Fruit fly (Drosophila melanogaster) whole organism, embryonic: ENCODE results near the gene CG32260.

Experiments
- Adf1 ChIP-seq: fragments of 200-800 bp; sonication (Bioruptor generic); IDR thresholded peaks from 2 replicates; pipeline ENCODE4 v1.3.6; 2022; ENCODE audit warnings: missing biosample characterization, missing genetic modification characterization
- Atf3 ChIP-seq: fragments of 200-800 bp; sonication (Bioruptor generic); optimal IDR thresholded peaks from 3 replicates; lab custom pipeline; 2016; ENCODE audit warnings: missing biosample characterization, missing genetic modification characterization
- CG10267 ChIP-seq: fragments of 200-800 bp; sonication (Bioruptor generic); optimal IDR thresholded peaks from 2 replicates; lab custom pipeline; 2018; ENCODE audit warnings: missing biosample characterization, mild to moderate bottlenecking, missing genetic modification characterization, moderate library complexity
- CG11723 ChIP-seq: fragments of 200-800 bp; sonication (Bioruptor generic); optimal IDR thresholded peaks from 2 replicates; lab custom pipeline; 2017; ENCODE audit warnings: missing biosample characterization, mild to moderate bottlenecking, missing genetic modification characterization
- CG14860 ChIP-seq: fragments of 200-800 bp; sonication (Bioruptor generic); IDR thresholded peaks from 3 replicates; pipeline ENCODE4 v1.3.6; 2022; ENCODE audit warnings: missing biosample characterization, missing genetic modification characterization; ENCODE audit not compliant: partially characterized antibody
- CG1529 ChIP-seq: fragments of 200-800 bp; sonication (Bioruptor generic); optimal IDR thresholded peaks from 3 replicates; lab custom pipeline; 2018; ENCODE audit warnings: missing biosample characterization, missing genetic modification characterization
- CG15601 ChIP-seq: fragments of 200-800 bp; sonication (Bioruptor generic); optimal IDR thresholded peaks from 3 replicates; lab custom pipeline; 2019; ENCODE audit warnings: missing biosample characterization, mild to moderate bottlenecking, missing genetic modification characterization, moderate library complexity
- CG1603 ChIP-seq: fragments of 200-800 bp; sonication (Bioruptor generic); optimal IDR thresholded peaks from 2 replicates; lab custom pipeline; 2019; ENCODE audit warnings: missing biosample characterization, mild to moderate bottlenecking, missing genetic modification characterization, moderate library complexity
- CG17328 ChIP-seq: fragments of 200-800 bp; sonication (Bioruptor generic); IDR thresholded peaks from 2 replicates; pipeline ENCODE4 v1.3.6; 2022; ENCODE audit warnings: missing biosample characterization, missing genetic modification characterization
- CG18262 ChIP-seq: fragments of 200-800 bp; optimal IDR thresholded peaks from 3 replicates; lab custom pipeline; 2019; ENCODE audit warnings: missing biosample characterization, mild to moderate bottlenecking, missing genetic modification characterization, moderate library complexity
- CG2202 ChIP-seq: fragments of 200-800 bp; sonication (Bioruptor generic); optimal IDR thresholded peaks from 2 replicates; lab custom pipeline; 2018; ENCODE audit warnings: missing biosample characterization, mild to moderate bottlenecking, missing genetic modification characterization
- CG2875 ChIP-seq: fragments of 200-800 bp; sonication (Bioruptor generic); optimal IDR thresholded peaks from 2 replicates; lab custom pipeline; 2017; ENCODE audit warnings: missing biosample characterization, mild to moderate bottlenecking, missing genetic modification characterization, missing genetic modification reagents
- CG3847 ChIP-seq: fragments of 200-800 bp; sonication (Bioruptor generic); IDR thresholded peaks from 2 replicates; pipeline ENCODE4 v1.3.6; 2022; ENCODE audit warnings: missing biosample characterization, missing genetic modification characterization
- CG4404 ChIP-seq: fragments of 200-800 bp; sonication (Bioruptor generic); IDR thresholded peaks from 2 replicates; pipeline ENCODE4 v1.3.6; 2022; ENCODE audit warnings: missing biosample characterization, missing genetic modification characterization
- CG4854 ChIP-seq: fragments of 200-800 bp; sonication (Bioruptor generic); optimal IDR thresholded peaks from 2 replicates; lab custom pipeline; 2016; ENCODE audit warnings: missing biosample characterization, missing genetic modification characterization, inconsistent platforms
- CG6272 ChIP-seq: fragments of 200-800 bp; sonication (Bioruptor generic); IDR thresholded peaks from 2 replicates; pipeline ENCODE4 v1.3.6; 2022; ENCODE audit warnings: missing biosample characterization, missing genetic modification characterization
- CG6791 ChIP-seq: fragments of 200-800 bp; sonication (Bioruptor generic); IDR thresholded peaks from 3 replicates; pipeline ENCODE4 v1.3.6; 2022; ENCODE audit warnings: missing biosample characterization, missing genetic modification characterization; ENCODE audit not compliant: partially characterized antibody
- CG7786 ChIP-seq: fragments of 200-800 bp; sonication (Bioruptor generic); optimal IDR thresholded peaks from 2 replicates; lab custom pipeline; 2016; ENCODE audit warnings: missing biosample characterization, missing genetic modification characterization
- CG7987 ChIP-seq: fragments of 200-800 bp; sonication (Bioruptor generic); optimal IDR thresholded peaks from 2 replicates; lab custom pipeline; 2018; ENCODE audit warnings: missing biosample characterization, mild to moderate bottlenecking, missing genetic modification characterization, moderate library complexity
- CG8924 ChIP-seq: fragments of 200-800 bp; optimal IDR thresholded peaks from 3 replicates; lab custom pipeline; 2019; ENCODE audit warnings: missing biosample characterization, mild to moderate bottlenecking, missing genetic modification characterization, moderate library complexity
- Dek ChIP-seq: fragments of 200-800 bp; sonication (Bioruptor generic); optimal IDR thresholded peaks from 3 replicates; lab custom pipeline; 2019; ENCODE audit warnings: missing biosample characterization, mild to moderate bottlenecking, missing genetic modification characterization, moderate library complexity
- Dip2 ChIP-seq: fragments of 200-800 bp; sonication (Bioruptor generic); IDR thresholded peaks from 2 replicates; pipeline ENCODE4 v1.3.6; 2022; ENCODE audit warnings: missing biosample characterization, missing genetic modification characterization
- Eip74EF ChIP-seq, 2 experiments: fragments of 200-800 bp in 1 of 2; fragments of >200 bp in 1 of 2; sonication (Bioruptor generic) in 1 of 2; optimal IDR thresholded peaks; 2 replicates each; lab custom pipeline; 2017 to 2019; ENCODE audit warnings: missing biosample characterization in 2 of 2, missing genetic modification characterization in 2 of 2, mild to moderate bottlenecking in 1 of 2, moderate library complexity in 1 of 2
- HLH4C ChIP-seq: fragments of 200-800 bp; sonication (Bioruptor generic); IDR thresholded peaks from 3 replicates; pipeline ENCODE4 v1.3.6; 2022; ENCODE audit warnings: missing biosample characterization, missing genetic modification characterization; ENCODE audit not compliant: partially characterized antibody
- HLH54F ChIP-seq: fragments of 200-800 bp; sonication (Bioruptor generic); optimal IDR thresholded peaks from 3 replicates; lab custom pipeline; 2016; ENCODE audit warnings: missing biosample characterization, missing genetic modification characterization
- MTF-1 ChIP-seq: fragments of 200-800 bp; sonication (Bioruptor generic); optimal IDR thresholded peaks from 2 replicates; lab custom pipeline; 2018; ENCODE audit warnings: missing biosample characterization, mild to moderate bottlenecking, missing genetic modification characterization, borderline replicate concordance
- Meics ChIP-seq: fragments of 200-800 bp; sonication (Bioruptor generic); optimal IDR thresholded peaks from 2 replicates; lab custom pipeline; 2017; ENCODE audit warnings: missing biosample characterization, mild to moderate bottlenecking, missing genetic modification characterization
- NC2α ChIP-seq: fragments of 200-800 bp; sonication (Bioruptor generic); optimal IDR thresholded peaks from 2 replicates; lab custom pipeline; 2016; ENCODE audit warnings: missing biosample characterization, missing genetic modification characterization
- Nf-YA ChIP-seq: fragments of 200-800 bp; sonication (Bioruptor generic); IDR thresholded peaks from 2 replicates; pipeline ENCODE4 v1.3.6; 2022; ENCODE audit warnings: missing biosample characterization, missing genetic modification characterization
- Nf-YC ChIP-seq: fragments of 200-800 bp; optimal IDR thresholded peaks from 3 replicates; lab custom pipeline; 2019; ENCODE audit warnings: missing biosample characterization, mild to moderate bottlenecking, missing genetic modification characterization, moderate library complexity
- Sry-δ ChIP-seq: fragments of 200-800 bp; sonication (Bioruptor generic); optimal IDR thresholded peaks from 2 replicates; lab custom pipeline; 2016; ENCODE audit warnings: missing biosample characterization, missing genetic modification characterization
- Trl ChIP-seq, 3 experiments: fragments of >200 bp in 2 of 3; fragments of 200-800 bp in 1 of 3; sonication (Bioruptor generic) in 1 of 3; optimal IDR thresholded peaks; 2 replicates in 1 of 3; 3 replicates in 2 of 3; lab custom pipeline; 2016 to 2017; ENCODE audit warnings: missing biosample characterization in 1 of 3, missing genetic modification characterization in 1 of 3
- amos ChIP-seq: fragments of 200-800 bp; sonication (Bioruptor generic); IDR thresholded peaks from 2 replicates; pipeline ENCODE4 v1.3.6; 2022; ENCODE audit warnings: missing biosample characterization, missing genetic modification characterization; ENCODE audit not compliant: partially characterized antibody
- caup ChIP-seq: fragments of 200-800 bp; sonication (Bioruptor generic); optimal IDR thresholded peaks from 3 replicates; lab custom pipeline; 2017; ENCODE audit warnings: missing biosample characterization, mild to moderate bottlenecking, missing genetic modification characterization, moderate library complexity; ENCODE audit not compliant: severe bottlenecking
- chn ChIP-seq: fragments of 200-800 bp; sonication (Bioruptor generic); optimal IDR thresholded peaks from 2 replicates; lab custom pipeline; 2016; ENCODE audit warnings: missing biosample characterization, missing genetic modification characterization
- da ChIP-seq: fragments of 200-800 bp; sonication (Bioruptor generic); optimal IDR thresholded peaks from 2 replicates; lab custom pipeline; 2016; ENCODE audit warnings: missing biosample characterization, missing genetic modification characterization
- dati ChIP-seq: fragments of 200-800 bp; sonication (Bioruptor generic); IDR thresholded peaks from 2 replicates; pipeline ENCODE4 v1.3.6; 2022; ENCODE audit warnings: missing biosample characterization, missing genetic modification characterization
- gcm ChIP-seq: fragments of 200-800 bp; sonication (Bioruptor generic); optimal IDR thresholded peaks from 2 replicates; lab custom pipeline; 2019; ENCODE audit warnings: missing biosample characterization, mild to moderate bottlenecking, missing genetic modification characterization, moderate library complexity
- gt ChIP-seq: fragments of 200-800 bp; sonication (Bioruptor generic); IDR thresholded peaks from 2 replicates; pipeline ENCODE4 v1.3.6; 2022; ENCODE audit warnings: missing biosample characterization, missing genetic modification characterization
- odd ChIP-seq: fragments of 200-800 bp; sonication (Bioruptor generic); optimal IDR thresholded peaks from 2 replicates; lab custom pipeline; 2017; ENCODE audit warnings: missing biosample characterization, mild to moderate bottlenecking, missing genetic modification characterization
- p53 ChIP-seq: fragments of 200-800 bp; sonication (Bioruptor generic); optimal IDR thresholded peaks from 2 replicates; lab custom pipeline; 2016; ENCODE audit warnings: missing biosample characterization, missing genetic modification characterization
- pita ChIP-seq: fragments of 200-800 bp; sonication (Bioruptor generic); optimal IDR thresholded peaks from 2 replicates; lab custom pipeline; 2017; ENCODE audit warnings: missing biosample characterization, mild to moderate bottlenecking, missing genetic modification characterization
- pros ChIP-seq: fragments of 200-800 bp; sonication (Bioruptor generic); optimal IDR thresholded peaks from 3 replicates; lab custom pipeline; 2019; ENCODE audit warnings: missing biosample characterization, mild to moderate bottlenecking, missing genetic modification characterization, moderate library complexity
- repo ChIP-seq: fragments of 200-800 bp; sonication (Bioruptor generic); optimal IDR thresholded peaks from 2 replicates; lab custom pipeline; 2016; ENCODE audit warnings: missing biosample characterization, missing genetic modification characterization
- sqz ChIP-seq: fragments of 200-800 bp; sonication (Bioruptor generic); optimal IDR thresholded peaks from 3 replicates; lab custom pipeline; 2018; ENCODE audit warnings: missing biosample characterization, mild to moderate bottlenecking, missing genetic modification characterization
- tap ChIP-seq: fragments of 200-800 bp; optimal IDR thresholded peaks from 3 replicates; lab custom pipeline; 2019; ENCODE audit warnings: missing biosample characterization, mild to moderate bottlenecking, missing genetic modification characterization, moderate library complexity
- ttk ChIP-seq: fragments of 200-800 bp; sonication (Bioruptor generic); IDR thresholded peaks from 2 replicates; pipeline ENCODE4 v2.1.2; 2022; ENCODE audit warnings: missing biosample characterization, missing genetic modification characterization
- unc-4 ChIP-seq: fragments of 200-800 bp; sonication (Bioruptor generic); IDR thresholded peaks from 2 replicates; pipeline ENCODE4 v1.3.6; 2022; ENCODE audit warnings: missing biosample characterization, missing genetic modification characterization; ENCODE audit not compliant: partially characterized antibody

CG32260 gene

DNA sequence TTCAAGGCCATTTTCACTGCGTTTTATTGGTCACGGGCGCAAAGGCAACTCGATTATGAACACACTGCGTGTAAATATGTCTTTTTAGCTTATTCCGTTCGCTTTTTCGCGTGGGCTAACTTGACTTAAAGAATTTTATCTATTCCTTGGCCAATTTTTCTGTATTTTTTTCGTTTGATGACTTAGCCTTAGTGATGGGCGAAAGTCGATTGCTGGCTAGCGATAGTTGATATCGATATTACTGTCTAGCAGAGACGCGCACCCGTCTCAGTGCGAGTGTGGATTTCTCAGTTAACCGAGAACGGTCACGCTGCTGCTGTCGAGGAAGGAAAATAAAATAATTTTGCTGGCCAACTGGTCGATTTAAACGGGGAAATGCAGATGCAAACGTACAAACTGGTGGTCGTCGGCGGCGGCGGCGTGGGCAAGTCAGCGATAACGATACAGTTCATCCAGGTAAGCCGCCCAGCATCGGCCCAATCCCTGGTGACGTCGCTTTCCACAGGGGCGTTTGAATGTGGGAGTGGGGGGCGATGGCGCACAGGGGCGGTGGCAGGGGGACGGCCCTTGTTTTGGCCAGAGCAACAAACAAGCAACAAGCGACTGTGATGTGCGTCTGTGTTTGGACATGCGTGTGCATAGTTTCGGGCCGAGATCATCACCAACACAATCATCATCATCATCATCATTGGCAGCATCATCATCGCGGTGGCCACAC is 3.2 kb upstream of the CG32260 start, which contains the start of the genes Rop and Ras64B (continued):
- TF ChIP-seq CG3847 (GFP tag; lab: Robert Waterston, UW) = peak; percentile 48
- no peak for TF ChIP-seq CG1529 (GFP tag; lab: Kevin White, UChicago)
- peak in 1 of 2 experiments; percentile 15 for TF ChIP-seq Eip74EF (GFP tag; optimal IDR thresholded peaks at IDR 0.05; lab: Kevin White, UChicago)
- TF ChIP-seq da (GFP tag; lab: Kevin White, UChicago) = peak; percentile 14
- peak; percentile 12 for TF ChIP-seq CG2202
- TF ChIP-seq Atf3 (GFP tag; lab: Kevin White, UChicago) = peak; percentile 32
- peak; percentile 13 for TF ChIP-seq CG4854 (GFP tag; lab: Kevin White, UChicago)
- TF ChIP-seq MTF-1 (GFP tag; lab: Kevin White, UChicago) = peak; percentile 82
- TF ChIP-seq Adf1 (GFP tag; lab: Robert Waterston, UW) = peak; percentile 56
- peak; percentile 85 for TF ChIP-seq CG6791 (GFP tag; lab: Robert Waterston, UW)
- peak; percentile 75 for TF ChIP-seq Nf-YC (tag; lab: Kevin White, UChicago)
- TF ChIP-seq CG2875 (GFP tag; lab: Kevin White, UChicago) = no peak
- no peak for TF ChIP-seq dati
- 0 out of 2 replicates have a peak, but pooled peaks have one; percentile 12 for TF ChIP-seq CG6272
- no peak for TF ChIP-seq CG17328 (GFP tag; lab: Robert Waterston, UW)
- TF ChIP-seq Trl (optimal IDR thresholded peaks at IDR 0.05; lab: Kevin White, UChicago) = no peak
- TF ChIP-seq Trl (GFP tag; optimal IDR thresholded peaks at IDR 0.05; lab: Kevin White, UChicago) = peak; percentile 10
- peak; percentile 40 for TF ChIP-seq caup (GFP tag; lab: Kevin White, UChicago)
- peak; percentile 85 for TF ChIP-seq CG1603
- peak; percentile 15 for TF ChIP-seq CG7786 (GFP tag; lab: Kevin White, UChicago)
- peak; percentile 21 for TF ChIP-seq NC2α (GFP tag; lab: Kevin White, UChicago)
- TF ChIP-seq chn (GFP tag; lab: Kevin White, UChicago) = peak; percentile 51
- TF ChIP-seq Dip2 = no peak
- TF ChIP-seq pros (GFP tag; lab: Kevin White, UChicago) = no peak
- TF ChIP-seq CG15601 = peak; percentile 42
- peak; percentile 68 for TF ChIP-seq HLH4C (GFP tag; lab: Robert Waterston, UW)
- TF ChIP-seq Sry-δ (GFP tag; lab: Kevin White, UChicago) = peak; percentile 99
- TF ChIP-seq odd = no peak
- TF ChIP-seq gt (GFP tag; lab: Robert Waterston, UW) = no peak
- TF ChIP-seq CG8924 (tag; lab: Kevin White, UChicago) = peak; percentile 61
- peak; percentile 94 for TF ChIP-seq amos (GFP tag; lab: Robert Waterston, UW)
- no peak for TF ChIP-seq Nf-YA
- TF ChIP-seq Meics (GFP tag; lab: Kevin White, UChicago) = peak; percentile 31
- TF ChIP-seq HLH54F = peak; percentile 32
- peak; percentile 89 for TF ChIP-seq unc-4
- peak; percentile 67 for TF ChIP-seq CG10267
- peak; percentile 94 for TF ChIP-seq sqz
- TF ChIP-seq CG11723 (GFP tag; lab: Kevin White, UChicago) = no peak
- TF ChIP-seq Dek (tag; lab: Kevin White, UChicago) = peak; percentile 43
- TF ChIP-seq CG7987 (GFP tag; lab: Kevin White, UChicago) = peak; percentile 32
- peak; percentile 15 for TF ChIP-seq CG18262
- TF ChIP-seq CG14860 (GFP tag; lab: Robert Waterston, UW) = peak; percentile 42; the same call in 1 of the 3 replicates
- TF ChIP-seq p53 (GFP tag; lab: Kevin White, UChicago) = peak; percentile 26
- no peak for TF ChIP-seq CG4404
- no peak for TF ChIP-seq repo
- no peak for TF ChIP-seq ttk (GFP tag; lab: Robert Waterston, UW)
- TF ChIP-seq tap (tag; lab: Kevin White, UChicago) = no peak
- TF ChIP-seq pita = peak; percentile 71
- peak; percentile 36 for TF ChIP-seq gcm (GFP tag; lab: Kevin White, UChicago)
